Worm (Caenorhabditis elegans): ENCODE data around the gene srv-5.

DNA sequence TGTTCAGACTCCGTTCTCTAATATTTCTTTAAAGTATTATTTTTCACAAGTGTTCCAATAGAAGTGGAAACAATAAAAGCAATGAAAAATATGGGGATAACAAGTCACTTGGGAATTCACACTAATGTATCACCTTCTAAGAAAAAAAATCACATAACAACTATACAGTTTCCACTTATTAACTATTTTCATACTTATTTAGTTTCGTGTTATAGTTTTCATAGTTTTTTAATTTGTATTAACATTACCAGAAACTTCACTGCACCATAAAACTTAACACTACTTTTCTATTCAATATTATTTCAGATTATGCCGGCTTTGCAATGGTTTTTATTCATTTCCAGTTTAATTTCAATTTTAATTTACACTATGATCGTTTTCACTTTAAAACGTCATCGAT lies at the start of gene srv-5:
- TF ChIP-seq dpl-1 (GFP tag; optimal IDR thresholded peaks at IDR 0.05) (no peak), tlf-1 (GFP tag; optimal IDR thresholded peaks at IDR 0.05) (no peak), atf-7 (tag; optimal IDR thresholded peaks at IDR 0.05) (no peak), die-1 (tag; optimal IDR thresholded peaks at IDR 0.05) (no peak), egl-44 (GFP tag; IDR thresholded peaks at IDR 0.05) (no peak), ztf-25 (GFP tag; IDR thresholded peaks at IDR 0.05) (no peak), K11D2.4 (GFP tag; IDR thresholded peaks at IDR 0.05) (no peak), mcd-1 (GFP tag; IDR thresholded peaks at IDR 0.05) (no peak)
